Fruit fly (Drosophila melanogaster): Measurements from ENCODE around the gene dmt.

DNA sequence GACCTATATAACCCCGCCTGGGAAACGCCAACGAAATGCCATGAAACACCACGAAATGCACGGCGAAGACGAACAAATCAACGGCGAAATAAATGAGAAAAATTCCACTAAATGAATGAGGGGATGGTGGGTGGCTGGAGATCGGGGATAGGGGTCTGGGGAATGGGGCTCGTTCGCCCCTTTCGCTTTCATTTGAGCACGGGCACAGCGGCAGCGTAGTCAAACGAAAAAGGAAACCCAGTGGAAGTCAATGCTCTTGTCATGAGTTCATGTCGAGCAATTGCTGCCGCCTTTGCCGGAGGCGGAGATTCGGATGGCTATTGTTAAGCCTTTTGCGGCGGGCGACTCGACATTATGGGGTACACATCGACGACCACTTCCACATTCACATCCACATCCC lies 7.7 kb upstream of the dmt start:
- TF ChIP-seq Ets98B (GFP tag; IDR thresholded peaks at IDR 0.05) (no peak), CG4496 (GFP tag; IDR thresholded peaks at IDR 0.05) (no peak), CG12605 (GFP tag; IDR thresholded peaks at IDR 0.05) (no peak), fd96Ca (GFP tag; IDR thresholded peaks at IDR 0.05) (no peak), D1 (tag; optimal IDR thresholded peaks at IDR 0.05) (no peak), CG8159 (tag; optimal IDR thresholded peaks at IDR 0.05) (no peak), Pif1A (GFP tag; optimal IDR thresholded peaks at IDR 0.05) (no peak)

Data from whole organism, pupa.